Worm (Caenorhabditis elegans) whole organism, L2 larva: Measurements from ENCODE around the gene C16C8.16.
"Not testable (repeated sequence)": the region's sequence is repeated elsewhere in the genome, so short reads cannot be mapped to it uniquely, and the experiment has no call there.

Source experiments
- C34F6.9 ChIP-seq: fragments of 150-350 bp; optimal IDR thresholded peaks from 2 replicates; lab custom pipeline; 2014; ENCODE audit warnings: missing biosample characterization, missing genetic modification characterization
- F13H6.1 ChIP-seq: sonication (generic microtip); optimal IDR thresholded peaks from 2 replicates; lab custom pipeline; 2016; ENCODE audit warnings: missing genetic modification characterization, missing compliant biosample characterization
- R02D3.7 ChIP-seq: fragments of 150-350 bp; optimal IDR thresholded peaks from 2 replicates; lab custom pipeline; 2014; ENCODE audit warnings: missing biosample characterization, missing genetic modification characterization
- Y55F3AM.14 ChIP-seq: fragments of 200-800 bp; sonication (Bioruptor generic); optimal IDR thresholded peaks from 2 replicates; lab custom pipeline; 2018; ENCODE audit warnings: mild to moderate bottlenecking, missing genetic modification characterization, missing compliant biosample characterization
- ZK546.5 ChIP-seq: sonication (generic microtip); optimal IDR thresholded peaks from 2 replicates; lab custom pipeline; 2017; ENCODE audit warnings: missing biosample characterization, missing genetic modification characterization
- alr-1 ChIP-seq: fragments of 150-350 bp; optimal IDR thresholded peaks from 2 replicates; lab custom pipeline; 2014; ENCODE audit warnings: missing biosample characterization, missing genetic modification characterization
- aly-2 ChIP-seq: fragments of 150-350 bp; optimal IDR thresholded peaks from 2 replicates; lab custom pipeline; 2014; ENCODE audit warnings: missing biosample characterization, missing genetic modification characterization
- ama-1 ChIP-seq: fragments of 150-350 bp; optimal IDR thresholded peaks from 2 replicates; lab custom pipeline; 2018; ENCODE audit warnings: inconsistent platforms
- blmp-1 ChIP-seq: sonication (generic microtip); optimal IDR thresholded peaks from 2 replicates; lab custom pipeline; 2017; ENCODE audit warnings: missing genetic modification characterization, mild to moderate bottlenecking, missing compliant biosample characterization, antibody characterized with exemption, moderate library complexity; ENCODE audit not compliant: insufficient read depth
- ceh-16 ChIP-seq: fragments of 150-350 bp; optimal IDR thresholded peaks from 2 replicates; lab custom pipeline; 2014; ENCODE audit warnings: missing biosample characterization, missing genetic modification characterization
- ceh-82 ChIP-seq: fragments of 150-350 bp; optimal IDR thresholded peaks from 2 replicates; lab custom pipeline; 2014; ENCODE audit warnings: missing biosample characterization, missing genetic modification characterization
- dmd-4 ChIP-seq: sonication (generic microtip); optimal IDR thresholded peaks from 2 replicates; lab custom pipeline; 2017; ENCODE audit warnings: missing biosample characterization, missing genetic modification characterization
- egl-27 ChIP-seq: sonication (generic microtip); optimal IDR thresholded peaks from 3 replicates; lab custom pipeline; 2017; ENCODE audit warnings: missing biosample characterization, missing genetic modification reagents, missing genetic modification characterization
- elt-1 ChIP-seq: fragments of 150-350 bp; optimal IDR thresholded peaks from 2 replicates; lab custom pipeline; 2014; ENCODE audit warnings: missing biosample characterization, missing genetic modification characterization
- elt-3 ChIP-seq: sonication (generic microtip); optimal IDR thresholded peaks from 2 replicates; lab custom pipeline; 2017; ENCODE audit warnings: missing biosample characterization, missing genetic modification characterization
- fos-1 ChIP-seq: fragments of 150-350 bp; optimal IDR thresholded peaks from 2 replicates; lab custom pipeline; 2014; ENCODE audit warnings: missing biosample characterization, missing genetic modification characterization
- lin-13 ChIP-seq: fragments of 150-350 bp; optimal IDR thresholded peaks from 2 replicates; lab custom pipeline; 2014; ENCODE audit warnings: missing biosample characterization, missing genetic modification reagents, missing genetic modification characterization
- lin-39 ChIP-seq: fragments of 150-350 bp; optimal IDR thresholded peaks from 2 replicates; lab custom pipeline; 2014; ENCODE audit warnings: missing biosample characterization, missing genetic modification reagents, missing genetic modification characterization
- lsy-2 ChIP-seq, 2 experiments: fragments of 150-350 bp in 1 of 2; sonication (generic microtip) in 1 of 2; optimal IDR thresholded peaks; 2 replicates each; lab custom pipeline; 2014 to 2017; ENCODE audit warnings: missing biosample characterization in 2 of 2, missing genetic modification characterization in 2 of 2
- mab-5 ChIP-seq: fragments of 150-350 bp; optimal IDR thresholded peaks from 2 replicates; lab custom pipeline; 2014; ENCODE audit warnings: missing biosample characterization, missing genetic modification characterization
- mbf-1 ChIP-seq: sonication (generic microtip); optimal IDR thresholded peaks from 2 replicates; lab custom pipeline; 2017; ENCODE audit warnings: missing biosample characterization, missing genetic modification characterization
- mdl-1 ChIP-seq, 2 experiments: fragments of 150-350 bp in 1 of 2; sonication (generic microtip) in 1 of 2; optimal IDR thresholded peaks; 2 replicates each; lab custom pipeline; 2017; ENCODE audit warnings: missing biosample characterization in 2 of 2, missing genetic modification characterization in 2 of 2
- nhr-10 ChIP-seq: sonication (generic microtip); optimal IDR thresholded peaks from 2 replicates; lab custom pipeline; 2017; ENCODE audit warnings: missing biosample characterization, missing genetic modification characterization
- nhr-11 ChIP-seq: fragments of 150-350 bp; optimal IDR thresholded peaks from 2 replicates; lab custom pipeline; 2014; ENCODE audit warnings: missing biosample characterization, missing genetic modification characterization
- nhr-129 ChIP-seq: fragments of 150-350 bp; optimal IDR thresholded peaks from 2 replicates; lab custom pipeline; 2014; ENCODE audit warnings: missing biosample characterization, missing genetic modification characterization
- nhr-21 ChIP-seq: fragments of 150-350 bp; optimal IDR thresholded peaks from 2 replicates; lab custom pipeline; 2014; ENCODE audit warnings: missing biosample characterization, missing genetic modification characterization
- nhr-23 ChIP-seq: fragments of 150-350 bp; optimal IDR thresholded peaks from 2 replicates; lab custom pipeline; 2014; ENCODE audit warnings: missing biosample characterization, missing genetic modification reagents, missing genetic modification characterization
- nhr-237 ChIP-seq: fragments of 150-350 bp; optimal IDR thresholded peaks from 2 replicates; lab custom pipeline; 2014; ENCODE audit warnings: missing biosample characterization, missing genetic modification characterization
- nhr-25 ChIP-seq: fragments of 150-350 bp; sonication (generic microtip); optimal IDR thresholded peaks from 3 replicates; lab custom pipeline; 2014; ENCODE audit warnings: missing biosample characterization, missing genetic modification characterization
- peb-1 ChIP-seq: fragments of 150-350 bp; optimal IDR thresholded peaks from 2 replicates; lab custom pipeline; 2014; ENCODE audit warnings: missing biosample characterization, missing genetic modification characterization
- skn-1 ChIP-seq: sonication (generic microtip); optimal IDR thresholded peaks from 2 replicates; lab custom pipeline; 2017; ENCODE audit warnings: missing biosample characterization, missing genetic modification characterization
- sma-3 ChIP-seq: sonication (generic microtip); optimal IDR thresholded peaks from 2 replicates; lab custom pipeline; 2016; ENCODE audit warnings: missing genetic modification reagents, missing genetic modification characterization, missing compliant biosample characterization
- sma-9 ChIP-seq, 2 experiments: fragments of 150-350 bp in 1 of 2; sonication (generic microtip) in 1 of 2; optimal IDR thresholded peaks; 2 replicates each; lab custom pipeline; 2014 to 2016; ENCODE audit warnings: missing genetic modification characterization in 2 of 2, mild to moderate bottlenecking in 1 of 2, missing biosample characterization in 1 of 2, missing compliant biosample characterization in 1 of 2, missing genetic modification reagents in 1 of 2, moderate library complexity in 1 of 2
- snpc-4 ChIP-seq: fragments of 150-350 bp; optimal IDR thresholded peaks from 2 replicates; lab custom pipeline; 2014; ENCODE audit warnings: missing biosample characterization, missing genetic modification characterization
- unc-39 ChIP-seq: fragments of 150-350 bp; optimal IDR thresholded peaks from 2 replicates; lab custom pipeline; 2014; ENCODE audit warnings: missing biosample characterization, missing genetic modification characterization
- unc-62 ChIP-seq: fragments of 150-350 bp; optimal IDR thresholded peaks from 2 replicates; lab custom pipeline; 2014; ENCODE audit warnings: missing biosample characterization, missing genetic modification reagents, missing genetic modification characterization
- zag-1 ChIP-seq: fragments of 150-350 bp; optimal IDR thresholded peaks from 2 replicates; lab custom pipeline; 2014; ENCODE audit warnings: missing biosample characterization, missing genetic modification characterization
- ztf-1 ChIP-seq: fragments of 200-800 bp; sonication (Bioruptor generic); conservative IDR thresholded peaks from 2 replicates; pipeline ENCODE4 v1.3.6; 2022; ENCODE audit warnings: missing genetic modification characterization, missing compliant biosample characterization
- ztf-11 ChIP-seq: sonication (generic microtip); optimal IDR thresholded peaks from 2 replicates; lab custom pipeline; 2017; ENCODE audit warnings: missing biosample characterization, missing genetic modification characterization
- ztf-4 ChIP-seq: fragments of 150-350 bp; optimal IDR thresholded peaks from 2 replicates; lab custom pipeline; 2014; ENCODE audit warnings: missing biosample characterization, missing genetic modification characterization

The C16C8.16 gene

DNA sequence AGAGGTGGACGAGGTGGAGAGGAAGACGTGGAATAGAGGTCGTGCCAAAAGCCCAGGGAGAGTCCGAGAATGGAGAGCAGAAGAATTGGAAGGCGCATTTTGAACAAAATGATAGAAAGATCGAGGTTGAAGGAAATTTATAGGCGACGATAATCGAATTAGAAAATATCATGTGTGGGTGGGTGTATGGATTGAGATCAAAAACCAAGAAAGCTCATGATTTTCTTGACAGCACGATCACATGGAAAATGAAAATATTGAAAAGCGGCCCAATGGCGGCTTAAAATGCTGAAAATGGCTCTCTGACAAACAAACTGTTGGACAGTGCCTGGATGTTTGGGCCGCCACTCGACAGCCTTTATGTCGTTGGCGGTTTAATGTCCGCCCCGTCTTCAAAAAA is 17.5 kb downstream of the C16C8.16 start, which contains the start of gene C16C8.9:
TSS of gene C16C8.9 (minus strand) at position 101 of the 400 bp plus-strand sequence.
- TF ChIP-seq ztf-4 (tag; lab: Kevin White, UChicago) (no peak), peb-1 (tag; lab: Kevin White, UChicago) (no peak), alr-1 (tag; lab: Kevin White, UChicago) (no peak), zag-1 (no peak), mab-5 (tag; lab: Kevin White, UChicago) (no peak), dmd-4 (tag; lab: Kevin White, UChicago) (no peak), lin-39 (no peak), mdl-1 (tag; optimal IDR thresholded peaks at IDR 0.05; lab: Kevin White, UChicago) (no peak), nhr-23 (tag; lab: Kevin White, UChicago) (no peak), ama-1 (lab: Kevin White, UChicago) (no peak), unc-39 (no peak), nhr-237 (tag; lab: Kevin White, UChicago) (no peak), Y55F3AM.14 (GFP tag; lab: Kevin White, UChicago) (no peak), elt-1 (tag; lab: Kevin White, UChicago) (no peak), ZK546.5 (tag; lab: Kevin White, UChicago) (no peak), sma-3 (GFP tag; lab: Kevin White, UChicago) (no peak), snpc-4 (no peak)

DNA sequence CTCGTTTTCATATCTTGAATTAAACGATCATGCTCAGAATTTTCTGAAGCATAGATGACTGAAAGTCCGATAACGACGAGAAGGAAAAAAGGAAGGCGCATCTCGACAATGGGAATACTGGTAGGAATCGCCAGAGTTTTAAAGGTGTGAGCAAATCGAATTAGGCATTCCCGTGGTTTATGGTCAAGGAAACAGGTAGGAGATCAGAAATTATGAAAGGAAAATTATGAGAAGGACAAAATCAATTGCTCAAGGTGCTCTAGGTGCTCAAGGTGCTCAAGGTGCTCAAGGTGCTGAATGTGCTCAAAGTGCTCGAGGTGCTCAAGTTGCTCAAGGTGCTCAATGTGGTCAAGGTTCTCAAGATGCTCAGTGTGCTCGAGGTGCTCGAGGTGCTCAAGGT is 19.0 kb downstream of the C16C8.16 start, which contains the start of gene C16C8.10:
TSS of gene C16C8.10 (minus strand) at position 101 of the 400 bp plus-strand sequence.
- TF ChIP-seq elt-3, egl-27, ZK546.5 (tag; lab: Kevin White, UChicago): not testable (repeated sequence)

DNA sequence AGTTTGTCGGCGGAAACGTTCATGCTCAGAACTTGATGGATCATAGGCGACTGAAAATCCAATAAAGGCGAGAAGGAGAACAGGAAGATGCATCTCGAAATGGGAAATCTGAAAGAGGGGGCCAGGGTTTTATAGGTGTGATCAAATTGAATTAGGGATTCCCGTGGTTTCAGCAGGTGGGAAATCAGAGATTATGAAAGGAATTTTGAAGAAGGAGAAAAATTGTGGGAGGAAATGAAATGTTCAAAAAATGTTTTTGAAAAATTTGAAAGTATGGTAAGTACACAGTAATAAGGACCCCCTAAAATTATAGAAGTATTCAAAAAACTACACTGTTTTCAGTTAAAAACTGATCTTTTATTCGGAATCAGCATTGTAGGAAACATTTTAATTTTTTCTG is 25.0 kb downstream of the C16C8.16 start, which contains the start of gene Y49F6B.20:
TSS of gene Y49F6B.20 (minus strand) at position 101 of the 400 bp plus-strand sequence.
- TF ChIP-seq mab-5 (tag; lab: Kevin White, UChicago) (no peak), elt-1 (tag; lab: Kevin White, UChicago) (no peak), peb-1 (tag; lab: Kevin White, UChicago) (no peak), R02D3.7 (no peak), aly-2 (tag; lab: Kevin White, UChicago) (no peak), unc-62 (no peak), zag-1 (no peak), elt-3 (tag; lab: Kevin White, UChicago) (no peak), blmp-1 (tag; lab: Kevin White, UChicago) (no peak), F13H6.1 (no peak), nhr-23 (tag; lab: Kevin White, UChicago) (no peak)

DNA sequence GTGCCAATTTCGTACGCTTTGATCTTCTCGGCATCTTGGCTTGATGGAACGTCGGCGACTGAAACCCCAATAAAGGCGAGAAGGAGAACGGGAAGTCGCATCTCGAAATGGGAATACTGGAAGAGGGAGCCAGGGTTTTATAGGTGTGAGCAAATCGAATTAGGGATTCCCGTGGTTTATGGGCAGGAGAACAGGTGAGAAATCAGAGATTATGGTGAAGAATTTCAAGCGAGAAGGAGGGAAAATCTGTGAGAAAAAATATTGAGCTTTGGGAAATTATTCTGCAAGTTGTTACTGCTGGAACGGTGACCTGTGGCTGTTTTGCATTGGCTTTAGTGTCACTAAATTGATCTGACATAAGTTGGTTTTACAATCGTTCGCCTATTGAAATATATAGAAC is 26.0 kb downstream of the C16C8.16 start, which contains the start of gene Y49F6B.13:
TSS of gene Y49F6B.13 (minus strand) at position 101 of the 400 bp plus-strand sequence.
- TF ChIP-seq ama-1 (lab: Kevin White, UChicago) (no peak), C34F6.9 (tag; lab: Kevin White, UChicago) (no peak), snpc-4 (no peak), sma-9 (GFP tag; optimal IDR thresholded peaks at IDR 0.05; lab: Kevin White, UChicago) (no peak), sma-9 (tag; optimal IDR thresholded peaks at IDR 0.05; lab: Kevin White, UChicago) (no peak), nhr-23 (tag; lab: Kevin White, UChicago) (no peak), mdl-1 (tag; optimal IDR thresholded peaks at IDR 0.05; lab: Kevin White, UChicago) (no peak), blmp-1 (tag; lab: Kevin White, UChicago) (no peak), ceh-82 (no peak), nhr-21 (no peak), ztf-1 (no peak), lsy-2 (tag; optimal IDR thresholded peaks at IDR 0.05; lab: Kevin White, UChicago) (no peak), nhr-11 (tag; lab: Kevin White, UChicago) (no peak), zag-1 (no peak), elt-3 (tag; lab: Kevin White, UChicago) (no peak), fos-1 (tag; lab: Kevin White, UChicago) (no peak), nhr-129 (tag; lab: Kevin White, UChicago) (no peak), nhr-25 (tag; lab: Kevin White, UChicago) (no peak)
- TF ChIP-seq, all 48 proteins: peak for 0

- TF ChIP-seq aly-2 (tag; lab: Kevin White, UChicago), result no peak
- TF ChIP-seq mab-5 (tag; lab: Kevin White, UChicago), result no peak
- no peak for TF ChIP-seq lin-13 (GFP tag; lab: Kevin White, UChicago)
- TF ChIP-seq ztf-11 (tag; lab: Kevin White, UChicago), result no peak
- TF ChIP-seq nhr-10 (tag; lab: Kevin White, UChicago), result no peak
- TF ChIP-seq nhr-23 (tag; lab: Kevin White, UChicago), result no peak
- no peak for TF ChIP-seq fos-1 (tag; lab: Kevin White, UChicago)
- no peak for TF ChIP-seq ceh-16 (tag; lab: Kevin White, UChicago)
- TF ChIP-seq ceh-82, result no peak
- TF ChIP-seq R02D3.7, result no peak
- TF ChIP-seq elt-3 (tag; lab: Kevin White, UChicago), result no peak
- no peak for TF ChIP-seq alr-1 (tag; lab: Kevin White, UChicago)
- TF ChIP-seq lsy-2 (tag; optimal IDR thresholded peaks at IDR 0.05; lab: Kevin White, UChicago), result no peak
- no peak for TF ChIP-seq nhr-25 (tag; lab: Kevin White, UChicago)
- no peak for TF ChIP-seq peb-1 (tag; lab: Kevin White, UChicago)
- TF ChIP-seq unc-39, result no peak
- no peak for TF ChIP-seq skn-1 (tag; lab: Kevin White, UChicago)
- no peak for TF ChIP-seq mbf-1
Observed at ce11 chrII:3472316-3472715, 26.8 kb downstream of the C16C8.16 start, which contains the start of gene Y49F6B.12. Gene Y49F6B.12 (minus strand): TSS chrII:3472416.
